Fruit fly (Drosophila melanogaster): ENCODE results near the gene CG10969.

DNA sequence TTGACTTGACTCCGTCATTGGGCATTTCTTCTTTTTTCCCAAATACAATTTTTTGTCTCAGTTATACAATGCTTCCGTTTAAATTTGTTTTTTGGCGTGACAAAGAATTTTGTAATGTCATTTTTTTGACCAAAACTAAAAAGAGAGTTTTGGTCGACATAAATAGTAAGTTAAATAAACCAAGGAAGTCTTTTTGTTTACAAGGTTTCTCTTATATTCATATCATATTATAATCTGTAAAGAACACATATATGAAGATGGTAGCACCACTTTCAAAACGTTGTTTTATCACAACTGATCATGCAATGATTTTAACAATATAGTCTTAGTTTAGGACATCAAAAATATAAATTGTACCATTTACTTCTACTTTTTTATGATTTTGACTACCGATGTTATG lies at the start of gene CG10969, which contains the start of gene CG17666:
- TF ChIP-seq CG17806 (tag; optimal IDR thresholded peaks at IDR 0.05) (no peak), CG14655 (GFP tag; optimal IDR thresholded peaks at IDR 0.05) (no peak)

Measured in whole organism, pupa.